Worm (Caenorhabditis elegans): ENCODE data around the gene fbxa-43.

The fbxa-43 gene

DNA sequence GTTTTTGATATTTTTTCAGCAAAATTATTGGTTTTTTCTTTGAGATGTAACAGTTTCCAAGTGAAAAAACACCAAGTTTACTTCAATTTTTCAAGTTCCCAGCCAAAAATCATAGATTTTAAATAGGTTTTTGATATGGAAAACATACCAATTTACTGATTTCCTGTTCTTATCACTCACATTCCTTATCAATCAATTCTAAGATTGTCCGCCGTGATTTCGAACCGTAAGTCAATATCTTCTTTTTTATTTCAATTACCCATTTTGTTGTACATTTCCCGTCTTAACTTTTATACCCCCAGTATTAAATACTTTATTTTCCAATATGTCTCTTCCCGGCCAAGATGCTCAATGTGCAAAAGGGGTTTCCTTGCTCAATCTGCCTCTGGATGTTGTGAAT, 34.3 kb downstream of the fbxa-43 start, which contains the start of gene fbxa-38:
TSS of gene fbxa-38 (plus strand) at position 195 of the 400 bp plus-strand sequence.
- TF ChIP-seq C34F6.9 (tag; optimal IDR thresholded peaks at IDR 0.05) (no peak), elt-3 (tag; optimal IDR thresholded peaks at IDR 0.05) (no peak), fos-1 (tag; optimal IDR thresholded peaks at IDR 0.05) (peak; percentile 18), ztf-1 (GFP tag; conservative IDR thresholded peaks at IDR 0.05) (no peak), mbf-1 (tag; optimal IDR thresholded peaks at IDR 0.05) (no peak), Y55F3AM.14 (GFP tag; optimal IDR thresholded peaks at IDR 0.05) (no peak)

DNA sequence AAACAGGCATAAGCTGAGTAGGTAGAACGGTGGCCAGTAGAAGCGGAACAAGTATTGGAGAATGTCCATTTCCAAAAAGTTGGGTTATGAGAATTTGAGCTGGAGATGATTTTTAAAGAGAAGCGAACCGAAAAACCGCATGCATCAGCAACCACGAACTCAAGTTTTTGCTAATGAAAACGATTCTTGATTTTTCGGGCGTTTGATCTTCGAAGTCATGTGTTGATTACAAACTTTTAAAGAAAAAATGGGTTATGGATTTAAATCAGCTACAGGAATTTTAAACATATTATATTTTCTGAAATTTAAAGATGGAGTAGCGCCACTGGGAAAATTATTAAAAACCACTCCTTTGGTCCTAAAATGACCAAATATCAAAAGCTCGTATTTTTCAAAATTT, 34.8 kb downstream of the fbxa-43 start, which contains the start of gene srd-65:
TSS of gene srd-65 (minus strand) at position 101 of the 400 bp plus-strand sequence.
- TF ChIP-seq ceh-16 (tag; optimal IDR thresholded peaks at IDR 0.05) (no peak), nhr-12 (tag; optimal IDR thresholded peaks at IDR 0.05) (no peak), skn-1 (tag; optimal IDR thresholded peaks at IDR 0.05) (no peak), blmp-1 (tag; optimal IDR thresholded peaks at IDR 0.05; ENCODE audit: insufficient read depth) (no peak), ama-1 (optimal IDR thresholded peaks at IDR 0.05) (no peak), nhr-25 (tag; optimal IDR thresholded peaks at IDR 0.05) (no peak), nhr-21 (tag; optimal IDR thresholded peaks at IDR 0.05) (no peak), nhr-10 (tag; optimal IDR thresholded peaks at IDR 0.05) (no peak), unc-39 (tag; optimal IDR thresholded peaks at IDR 0.05) (no peak), egl-27 (tag; optimal IDR thresholded peaks at IDR 0.05) (no peak), lin-39 (tag; optimal IDR thresholded peaks at IDR 0.05) (no peak), ZK546.5 (tag; optimal IDR thresholded peaks at IDR 0.05) (no peak), nhr-129 (tag; optimal IDR thresholded peaks at IDR 0.05) (no peak), nhr-77 (tag; optimal IDR thresholded peaks at IDR 0.05) (no peak), zag-1 (tag; optimal IDR thresholded peaks at IDR 0.05) (no peak), nhr-11 (tag; optimal IDR thresholded peaks at IDR 0.05) (no peak), R02D3.7 (tag; optimal IDR thresholded peaks at IDR 0.05) (no peak), alr-1 (tag; optimal IDR thresholded peaks at IDR 0.05) (no peak), ceh-82 (tag; optimal IDR thresholded peaks at IDR 0.05) (no peak), mdl-1 (tag; optimal IDR thresholded peaks at IDR 0.05) (no peak)

- no peak for TF ChIP-seq ama-1 (optimal IDR thresholded peaks at IDR 0.05)
- no peak for TF ChIP-seq lsy-2 (tag; optimal IDR thresholded peaks at IDR 0.05)
- TF ChIP-seq unc-62 (GFP tag; optimal IDR thresholded peaks at IDR 0.05), result no peak
- TF ChIP-seq gmeb-1 (tag; optimal IDR thresholded peaks at IDR 0.05), result no peak
- no peak for TF ChIP-seq nhr-23 (tag; optimal IDR thresholded peaks at IDR 0.05)
- TF ChIP-seq nhr-129 (tag; optimal IDR thresholded peaks at IDR 0.05), result no peak
- TF ChIP-seq snpc-4 (tag; optimal IDR thresholded peaks at IDR 0.05), result no peak
- no peak for TF ChIP-seq blmp-1 (tag; optimal IDR thresholded peaks at IDR 0.05; ENCODE audit: insufficient read depth)
These were observed 39.4 kb downstream of the fbxa-43 start, which contains the start of gene fbxa-12 for ce11 chrIII:2219408-2219807. Gene fbxa-12, plus strand, starts transcription at chrIII:2219708.

- TF ChIP-seq fos-1 (tag; optimal IDR thresholded peaks at IDR 0.05), result peak; percentile 43
- no peak for TF ChIP-seq ztf-4 (tag; optimal IDR thresholded peaks at IDR 0.05)
- no peak for TF ChIP-seq unc-55 (GFP tag; optimal IDR thresholded peaks at IDR 0.05)
- no peak for TF ChIP-seq lsy-2 (tag; optimal IDR thresholded peaks at IDR 0.05)
- no peak for TF ChIP-seq mbf-1 (tag; optimal IDR thresholded peaks at IDR 0.05)
These were observed 46.4 kb downstream of the fbxa-43 start for ce11 chrIII:2212343-2212742.

- TF ChIP-seq ceh-16 (tag; optimal IDR thresholded peaks at IDR 0.05), result no peak
- no peak for TF ChIP-seq ceh-82 (tag; optimal IDR thresholded peaks at IDR 0.05)
- no peak for TF ChIP-seq F13H6.1 (tag; optimal IDR thresholded peaks at IDR 0.05)
- no peak for TF ChIP-seq ama-1 (optimal IDR thresholded peaks at IDR 0.05)
- TF ChIP-seq alr-1 (tag; optimal IDR thresholded peaks at IDR 0.05), result no peak
- no peak for TF ChIP-seq nhr-237 (tag; optimal IDR thresholded peaks at IDR 0.05)
- TF ChIP-seq nhr-10 (tag; optimal IDR thresholded peaks at IDR 0.05), result no peak
- no peak for TF ChIP-seq nhr-23 (tag; optimal IDR thresholded peaks at IDR 0.05)
- no peak for TF ChIP-seq gmeb-1 (tag; optimal IDR thresholded peaks at IDR 0.05)
- no peak for TF ChIP-seq mbf-1 (tag; optimal IDR thresholded peaks at IDR 0.05)
- TF ChIP-seq nhr-6 (tag; optimal IDR thresholded peaks at IDR 0.05), result no peak
- no peak for TF ChIP-seq fos-1 (tag; optimal IDR thresholded peaks at IDR 0.05)
- TF ChIP-seq peb-1 (tag; optimal IDR thresholded peaks at IDR 0.05), result no peak
- TF ChIP-seq unc-39 (tag; optimal IDR thresholded peaks at IDR 0.05), result no peak
- TF ChIP-seq crh-2 (tag; optimal IDR thresholded peaks at IDR 0.05), result no peak
- no peak for TF ChIP-seq zag-1 (tag; optimal IDR thresholded peaks at IDR 0.05)
These were observed 47.6 kb downstream of the fbxa-43 start, which contains the start of gene C39B5.14 for ce11 chrIII:2211120-2211519. Gene C39B5.14, plus strand, starts transcription at chrIII:2211420.
